Worm (Caenorhabditis elegans) whole organism, mixed stage, embryonic: ENCODE data around the gene C14C10.1.

Source experiments
- blmp-1 ChIP-seq: fragments of 150-350 bp; optimal IDR thresholded peaks from 2 replicates; lab custom pipeline; 2014; ENCODE audit warnings: missing biosample characterization, missing genetic modification characterization
- ces-1 ChIP-seq: fragments of 150-350 bp; optimal IDR thresholded peaks from 2 replicates; lab custom pipeline; 2014; ENCODE audit warnings: missing biosample characterization, missing genetic modification reagents, missing genetic modification characterization
- elt-1 ChIP-seq: sonication (generic microtip); optimal IDR thresholded peaks from 2 replicates; lab custom pipeline; 2017; ENCODE audit warnings: missing genetic modification characterization, mild to moderate bottlenecking, missing compliant biosample characterization, antibody characterized with exemption, moderate library complexity, borderline replicate concordance; ENCODE audit not compliant: insufficient read depth
- lsy-2 ChIP-seq: fragments of 150-350 bp; optimal IDR thresholded peaks from 2 replicates; lab custom pipeline; 2014; ENCODE audit warnings: missing biosample characterization, missing genetic modification characterization
- mep-1 ChIP-seq: fragments of 150-350 bp; optimal IDR thresholded peaks from 2 replicates; lab custom pipeline; 2017; ENCODE audit warnings: missing biosample characterization, missing genetic modification reagents, missing genetic modification characterization, inconsistent platforms
- nhr-12 ChIP-seq: fragments of 150-350 bp; optimal IDR thresholded peaks from 2 replicates; lab custom pipeline; 2014; ENCODE audit warnings: missing biosample characterization, missing genetic modification characterization
- sptf-1 ChIP-seq: sonication (generic microtip); optimal IDR thresholded peaks from 2 replicates; lab custom pipeline; 2017; ENCODE audit warnings: mild to moderate bottlenecking, missing genetic modification characterization, moderate library complexity, missing compliant biosample characterization

ce11 chrV:12601835-12602234 is 13.7 kb downstream of the C14C10.1 start:
- TF ChIP-seq blmp-1 (tag; lab: Kevin White, UChicago) (no peak), ces-1 (GFP tag; lab: Kevin White, UChicago) (no peak), lsy-2 (tag; lab: Kevin White, UChicago) (no peak), nhr-12 (tag; lab: Kevin White, UChicago) (no peak), sptf-1 (tag; lab: Kevin White, UChicago) (no peak), mep-1 (no peak), elt-1 (no peak)
